Worm (Caenorhabditis elegans) whole organism, mixed stage, embryonic: ENCODE data around the gene cth-1.

ENCODE experiments used
- ceh-39 ChIP-seq: fragments of 150-350 bp; optimal IDR thresholded peaks from 2 replicates; lab custom pipeline; 2014; ENCODE audit warnings: missing biosample characterization, missing genetic modification characterization
- nhr-237 ChIP-seq: fragments of 150-350 bp; optimal IDR thresholded peaks from 2 replicates; lab custom pipeline; 2014; ENCODE audit warnings: missing biosample characterization, missing genetic modification characterization

ce11 chrV:16145009-16145408, 44.5 kb downstream of the cth-1 start:
- TF ChIP-seq ceh-39 (tag; lab: Kevin White, UChicago) = no peak
- TF ChIP-seq nhr-237 (tag; lab: Kevin White, UChicago) = no peak
